Worm (Caenorhabditis elegans) whole organism, L3 larva: ENCODE measurements around the gene srh-186.
A peak's percentile ranks its signal among the peaks of the same experiment; 100 is the strongest.

Source experiments
- aly-2 ChIP-seq: fragments of 150-350 bp; optimal IDR thresholded peaks from 2 replicates; lab custom pipeline; 2014; ENCODE audit warnings: missing biosample characterization, missing genetic modification characterization
- ama-1 ChIP-seq: fragments of 150-350 bp; optimal IDR thresholded peaks from 2 replicates; lab custom pipeline; 2018
- ceh-16 ChIP-seq: sonication (generic microtip); optimal IDR thresholded peaks from 2 replicates; lab custom pipeline; 2017; ENCODE audit warnings: missing biosample characterization, missing genetic modification characterization
- ceh-28 ChIP-seq: fragments of 150-350 bp; optimal IDR thresholded peaks from 2 replicates; lab custom pipeline; 2014; ENCODE audit warnings: missing biosample characterization, missing genetic modification reagents, missing genetic modification characterization
- ceh-82 ChIP-seq: fragments of 150-350 bp; optimal IDR thresholded peaks from 2 replicates; lab custom pipeline; 2014; ENCODE audit warnings: missing biosample characterization, missing genetic modification characterization
- ceh-9 ChIP-seq: sonication (generic microtip); optimal IDR thresholded peaks from 2 replicates; lab custom pipeline; 2018; ENCODE audit warnings: missing biosample characterization, missing genetic modification characterization
- daf-12 ChIP-seq: fragments of 150-350 bp; optimal IDR thresholded peaks from 2 replicates; lab custom pipeline; 2014; ENCODE audit warnings: missing biosample characterization, missing genetic modification reagents, missing genetic modification characterization
- egl-5 ChIP-seq: fragments of 150-350 bp; optimal IDR thresholded peaks from 2 replicates; lab custom pipeline; 2017; ENCODE audit warnings: missing biosample characterization, missing genetic modification reagents, missing genetic modification characterization, inconsistent platforms
- elt-1 ChIP-seq: fragments of 150-350 bp; optimal IDR thresholded peaks from 2 replicates; lab custom pipeline; 2014; ENCODE audit warnings: missing biosample characterization, missing genetic modification characterization
- elt-2 ChIP-seq: sonication (generic microtip); optimal IDR thresholded peaks from 2 replicates; lab custom pipeline; 2016; ENCODE audit warnings: missing genetic modification reagents, mild to moderate bottlenecking, missing genetic modification characterization, missing compliant biosample characterization
- elt-3 ChIP-seq, 3 experiments: fragments of 150-350 bp in 1 of 3; sonication (generic microtip) in 2 of 3; optimal IDR thresholded peaks; 2 replicates in 2 of 3; 4 replicates in 1 of 3; lab custom pipeline; 2014 to 2017; ENCODE audit warnings: missing biosample characterization in 3 of 3, missing genetic modification characterization in 3 of 3
- eor-1 ChIP-seq, 2 experiments: fragments of 150-350 bp; optimal IDR thresholded peaks; 2 replicates each; lab custom pipeline; 2014 to 2018; ENCODE audit warnings: missing biosample characterization in 2 of 2, missing genetic modification characterization in 2 of 2
- fkh-2 ChIP-seq: fragments of 150-350 bp; optimal IDR thresholded peaks from 2 replicates; lab custom pipeline; 2014; ENCODE audit warnings: missing biosample characterization, missing genetic modification reagents, missing genetic modification characterization
- fos-1 ChIP-seq: fragments of 150-350 bp; optimal IDR thresholded peaks from 2 replicates; lab custom pipeline; 2014; ENCODE audit warnings: missing biosample characterization, missing genetic modification characterization
- hmg-11 ChIP-seq: sonication (generic microtip); optimal IDR thresholded peaks from 2 replicates; lab custom pipeline; 2016; ENCODE audit warnings: missing genetic modification characterization, missing compliant biosample characterization
- jun-1 ChIP-seq: fragments of 150-350 bp; optimal IDR thresholded peaks from 2 replicates; lab custom pipeline; 2014; ENCODE audit warnings: missing biosample characterization, missing genetic modification reagents, missing genetic modification characterization
- lin-15B ChIP-seq: fragments of 150-350 bp; optimal IDR thresholded peaks from 2 replicates; lab custom pipeline; 2014; ENCODE audit warnings: missing biosample characterization, missing genetic modification characterization
- lsy-12 ChIP-seq: sonication (generic microtip); optimal IDR thresholded peaks from 2 replicates; lab custom pipeline; 2016; ENCODE audit warnings: mild to moderate bottlenecking, missing genetic modification characterization, missing compliant biosample characterization
- mdl-1 ChIP-seq: fragments of 150-350 bp; optimal IDR thresholded peaks from 2 replicates; lab custom pipeline; 2014; ENCODE audit warnings: missing biosample characterization, missing genetic modification characterization
- nhr-11 ChIP-seq: fragments of 150-350 bp; optimal IDR thresholded peaks from 2 replicates; lab custom pipeline; 2014; ENCODE audit warnings: missing biosample characterization, missing genetic modification characterization
- nhr-12 ChIP-seq: fragments of 150-350 bp; optimal IDR thresholded peaks from 2 replicates; lab custom pipeline; 2014; ENCODE audit warnings: missing biosample characterization, missing genetic modification characterization
- nhr-23 ChIP-seq: fragments of 150-350 bp; optimal IDR thresholded peaks from 2 replicates; lab custom pipeline; 2014; ENCODE audit warnings: missing biosample characterization, missing genetic modification reagents, missing genetic modification characterization
- nhr-25 ChIP-seq: sonication (generic microtip); optimal IDR thresholded peaks from 2 replicates; lab custom pipeline; 2017; ENCODE audit warnings: missing biosample characterization, missing genetic modification characterization
- nhr-28 ChIP-seq: fragments of 150-350 bp; optimal IDR thresholded peaks from 2 replicates; lab custom pipeline; 2014; ENCODE audit warnings: missing biosample characterization, missing genetic modification characterization
- nhr-67 ChIP-seq: fragments of 150-350 bp; optimal IDR thresholded peaks from 2 replicates; lab custom pipeline; 2014; ENCODE audit warnings: missing biosample characterization, missing genetic modification characterization
- pqm-1 ChIP-seq: fragments of 150-350 bp; optimal IDR thresholded peaks from 2 replicates; lab custom pipeline; 2017; ENCODE audit warnings: missing biosample characterization, missing genetic modification characterization, inconsistent platforms
- sea-2 ChIP-seq: fragments of 150-350 bp; sonication (generic microtip); optimal IDR thresholded peaks from 4 replicates; lab custom pipeline; 2014; ENCODE audit warnings: missing biosample characterization, missing genetic modification reagents, missing genetic modification characterization
- skn-1 ChIP-seq: fragments of 150-350 bp; optimal IDR thresholded peaks from 2 replicates; lab custom pipeline; 2014; ENCODE audit warnings: missing biosample characterization, missing genetic modification characterization
- snpc-4 ChIP-seq: fragments of 150-350 bp; optimal IDR thresholded peaks from 2 replicates; lab custom pipeline; 2014; ENCODE audit warnings: missing biosample characterization, missing genetic modification characterization
- zag-1 ChIP-seq: fragments of 150-350 bp; optimal IDR thresholded peaks from 2 replicates; lab custom pipeline; 2014; ENCODE audit warnings: missing biosample characterization, missing genetic modification characterization
- ztf-11 ChIP-seq: fragments of 150-350 bp; optimal IDR thresholded peaks from 2 replicates; lab custom pipeline; 2014; ENCODE audit warnings: missing biosample characterization, missing genetic modification characterization
- ztf-4 ChIP-seq: fragments of 150-350 bp; optimal IDR thresholded peaks from 2 replicates; lab custom pipeline; 2014; ENCODE audit warnings: missing biosample characterization, missing genetic modification characterization

srh-186 gene

DNA sequence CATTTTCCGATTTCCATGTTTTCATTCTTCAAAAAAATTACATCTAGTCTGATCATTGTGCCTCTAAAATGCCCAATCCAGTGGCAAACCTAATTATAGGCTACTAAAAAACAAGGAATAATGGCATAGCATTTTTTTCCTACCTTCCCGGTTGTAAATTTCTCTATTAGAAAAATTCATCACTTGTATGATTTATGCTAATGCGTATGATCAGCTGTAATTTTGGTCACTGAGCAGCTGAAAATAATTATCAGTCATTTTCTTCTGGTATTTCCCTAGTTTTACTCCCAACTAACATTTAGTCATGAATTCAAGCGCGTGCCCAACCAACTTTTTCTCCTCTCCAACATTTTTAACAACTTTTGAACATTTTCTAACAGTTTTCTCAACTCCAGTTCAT lies at the start of gene srh-186:
TSS of gene srh-186 (plus strand) at position 301 of the 400 bp plus-strand sequence.
- TF ChIP-seq ceh-82 (tag; lab: Kevin White, UChicago) (no peak), nhr-67 (tag; lab: Kevin White, UChicago) (no peak), zag-1 (no peak), elt-2 (no peak), aly-2 (tag; lab: Kevin White, UChicago) (no peak), mdl-1 (no peak), eor-1 (tag; optimal IDR thresholded peaks at IDR 0.05; lab: Kevin White, UChicago) (no peak), daf-12 (tag; lab: Kevin White, UChicago) (no peak), skn-1 (no peak), nhr-11 (tag; lab: Kevin White, UChicago) (no peak), elt-3 (tag; optimal IDR thresholded peaks at IDR 0.05; lab: Kevin White, UChicago) (no peak)

DNA sequence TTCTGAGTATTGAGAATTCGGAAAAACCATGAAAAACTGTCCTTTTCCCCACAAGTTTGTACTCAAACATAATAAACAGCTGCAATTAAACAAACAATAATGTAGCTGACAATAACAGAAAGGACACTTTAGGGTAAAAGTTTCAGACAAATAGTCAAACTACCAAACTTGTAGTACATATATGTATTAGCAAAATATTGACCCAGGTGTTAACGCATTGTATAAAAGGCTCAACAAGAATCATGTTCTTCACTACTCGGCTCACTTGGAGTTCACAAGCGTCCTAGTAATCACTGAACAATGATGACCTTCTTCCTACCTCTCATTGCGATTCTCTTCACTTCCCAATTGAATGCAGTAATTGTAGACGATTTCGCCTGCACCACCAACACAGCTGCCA lies 43.7 kb upstream of the srh-186 start, which contains the start of gene F35E8.6:
TSS of gene F35E8.6 (plus strand) at position 301 of the 400 bp plus-strand sequence.
- TF ChIP-seq fkh-2, result no peak
- no peak for TF ChIP-seq hmg-11
- no peak for TF ChIP-seq ceh-28
- no peak for TF ChIP-seq nhr-12 (tag; lab: Kevin White, UChicago)
- no peak for TF ChIP-seq fos-1 (tag; lab: Kevin White, UChicago)
- TF ChIP-seq lin-15B (tag; lab: Kevin White, UChicago), result no peak
- no peak for TF ChIP-seq snpc-4 (tag; lab: Kevin White, UChicago)
- no peak for TF ChIP-seq egl-5 (tag; lab: Kevin White, UChicago)
- no peak for TF ChIP-seq ama-1 (lab: Kevin White, UChicago)
- TF ChIP-seq ztf-11 (tag; lab: Kevin White, UChicago), result no peak
- TF ChIP-seq, all 47 proteins: peak for 0

ce11 chrV:15912677-15913076 lies 42.9 kb upstream of the srh-186 start:
- TF ChIP-seq ceh-82 (tag; lab: Kevin White, UChicago) (no peak), daf-12 (tag; lab: Kevin White, UChicago) (no peak), lin-15B (tag; lab: Kevin White, UChicago) (no peak), nhr-23 (tag; lab: Kevin White, UChicago) (no peak)
- TF ChIP-seq, all 47 proteins: peak for 0

DNA sequence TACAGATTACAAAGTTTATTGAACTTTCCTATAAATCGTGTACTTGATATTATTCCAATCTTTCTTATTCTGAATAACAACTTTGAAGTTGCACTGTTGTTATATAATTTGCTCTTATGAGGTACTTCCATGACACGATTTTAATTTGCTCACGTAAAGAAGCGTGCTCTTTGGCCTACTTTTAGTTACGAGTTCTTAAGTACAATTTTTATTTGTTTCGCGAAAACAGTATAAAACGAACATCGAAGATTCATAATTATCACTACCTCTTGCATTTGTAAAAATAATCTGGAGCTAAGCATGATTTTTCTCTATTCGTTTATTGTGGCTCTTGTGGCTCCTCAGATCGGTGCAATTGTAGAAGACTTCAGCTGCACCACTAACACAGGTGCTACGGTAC lies 41.9 kb upstream of the srh-186 start, which contains the start of gene F35E8.7:
TSS of gene F35E8.7 (plus strand) at position 301 of the 400 bp plus-strand sequence.
- TF ChIP-seq eor-1 (tag; optimal IDR thresholded peaks at IDR 0.05; lab: Kevin White, UChicago) (no peak), ztf-4 (tag; lab: Kevin White, UChicago) (no peak), ceh-9 (tag; lab: Kevin White, UChicago) (no peak), ceh-28 (no peak), elt-3 (tag; optimal IDR thresholded peaks at IDR 0.05; lab: Kevin White, UChicago) (no peak)

ce11 chrV:15914774-15915173 lies 40.8 kb upstream of the srh-186 start:
- TF ChIP-seq elt-1 (no peak), lin-15B (tag; lab: Kevin White, UChicago) (no peak), fos-1 (tag; lab: Kevin White, UChicago) (no peak), snpc-4 (tag; lab: Kevin White, UChicago) (no peak), jun-1 (tag; lab: Kevin White, UChicago) (no peak), ceh-28 (no peak), ceh-16 (tag; lab: Kevin White, UChicago) (no peak), nhr-28 (tag; lab: Kevin White, UChicago) (no peak), skn-1 (no peak), lsy-12 (no peak), ztf-4 (tag; lab: Kevin White, UChicago) (no peak)
- TF ChIP-seq, all 47 proteins: peak for 0

DNA sequence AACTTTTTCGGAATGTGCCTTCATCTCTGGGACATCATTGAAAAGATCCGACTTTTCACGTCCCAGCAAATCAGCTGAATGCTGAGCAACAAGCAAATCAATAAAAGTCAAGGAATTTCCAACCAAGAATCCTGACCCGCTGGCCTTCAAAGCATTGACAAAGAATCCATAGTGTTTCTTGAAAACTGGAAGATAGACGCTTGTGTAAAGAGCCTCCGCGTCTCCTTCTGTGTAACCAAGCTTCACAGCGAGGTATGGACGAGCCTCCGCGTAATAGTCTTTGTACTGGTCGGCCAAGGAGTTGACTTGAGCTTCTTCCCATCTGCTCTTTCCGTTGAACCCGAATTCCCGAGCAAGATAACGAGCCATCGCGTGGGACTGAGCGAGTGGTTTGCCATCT lies 40.3 kb upstream of the srh-186 start:
- no peak for TF ChIP-seq sea-2 (GFP tag; lab: Kevin White, UChicago)
- no peak for TF ChIP-seq ceh-16 (tag; lab: Kevin White, UChicago)
- no peak for TF ChIP-seq hmg-11
- TF ChIP-seq egl-5 (tag; lab: Kevin White, UChicago), result no peak
- TF ChIP-seq fkh-2, result no peak
- no peak for TF ChIP-seq elt-2
- TF ChIP-seq jun-1 (tag; lab: Kevin White, UChicago), result no peak
- no peak for TF ChIP-seq nhr-12 (tag; lab: Kevin White, UChicago)
- TF ChIP-seq, all 47 proteins: peak for 0

ce11 chrV:15915919-15916318 lies 39.7 kb upstream of the srh-186 start, which contains the start of gene gst-38:
Gene gst-38 (minus strand): TSS chrV:15916070.
- TF ChIP-seq nhr-25 (tag; lab: Kevin White, UChicago) (no peak), skn-1 (peak; percentile 14), elt-2 (peak; percentile 88), pqm-1 (tag; lab: Kevin White, UChicago) (peak; percentile 41)
